Worm (Caenorhabditis elegans): ENCODE data around the gene ZK402.2.

DNA sequence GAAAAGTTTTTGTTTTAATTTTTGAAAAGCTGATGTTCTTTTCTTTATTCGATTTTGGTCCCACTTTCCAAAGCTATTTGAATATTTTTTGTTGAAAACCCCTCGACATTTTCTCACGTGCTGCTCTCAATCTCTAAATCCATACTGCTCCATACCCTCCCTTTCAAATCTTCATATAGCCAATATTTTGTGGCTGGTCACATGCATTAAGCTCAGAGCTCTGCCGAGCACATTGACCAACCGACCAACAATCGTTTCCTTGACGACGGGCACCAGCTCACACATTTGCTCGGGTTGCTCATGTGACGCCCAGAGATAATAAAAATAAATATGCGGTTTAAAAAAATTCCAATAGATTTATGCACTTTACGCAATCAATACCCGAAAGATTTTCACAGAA, 35.4 kb downstream of the ZK402.2 start:
- TF ChIP-seq ztf-29 (GFP tag; IDR thresholded peaks at IDR 0.05) (no peak), cog-1 (tag; optimal IDR thresholded peaks at IDR 0.05) (no peak), tab-1 (GFP tag; IDR thresholded peaks at IDR 0.05) (no peak), flt-1 (GFP tag; IDR thresholded peaks at IDR 0.05) (no peak), ref-1 (GFP tag; conservative IDR thresholded peaks at IDR 0.05) (no peak), klf-2 (GFP tag; conservative IDR thresholded peaks at IDR 0.05) (no peak), T22C8.4 (GFP tag; IDR thresholded peaks at IDR 0.05) (no peak), ztf-23 (GFP tag; IDR thresholded peaks at IDR 0.05) (no peak), med-1 (GFP tag; optimal IDR thresholded peaks at IDR 0.05; ENCODE audit: insufficient read depth) (no peak)
